Fruit fly (Drosophila melanogaster) whole organism, embryonic: ENCODE data around the gene zld.

Experiments used
- Atf-2 ChIP-seq: fragments of 200-800 bp; sonication (Bioruptor generic); optimal IDR thresholded peaks from 2 replicates; lab custom pipeline; 2016; ENCODE audit warnings: missing biosample characterization, missing genetic modification characterization
- Atf6 ChIP-seq: fragments of 200-800 bp; sonication (Bioruptor generic); IDR thresholded peaks from 2 replicates; pipeline ENCODE4 v1.3.6; 2022; ENCODE audit warnings: missing biosample characterization, missing genetic modification characterization
- BtbVII ChIP-seq: fragments of 200-800 bp; sonication (Bioruptor generic); optimal IDR thresholded peaks from 3 replicates; lab custom pipeline; 2017; ENCODE audit warnings: missing biosample characterization, mild to moderate bottlenecking, missing genetic modification characterization
- CG10147 ChIP-seq: fragments of 200-800 bp; sonication (Bioruptor generic); optimal IDR thresholded peaks from 2 replicates; lab custom pipeline; 2019; ENCODE audit warnings: missing biosample characterization, mild to moderate bottlenecking, missing genetic modification characterization, moderate library complexity
- CG10979 ChIP-seq: fragments of 200-800 bp; sonication (Bioruptor generic); optimal IDR thresholded peaks from 2 replicates; lab custom pipeline; 2018; ENCODE audit warnings: missing biosample characterization, mild to moderate bottlenecking, missing genetic modification characterization, moderate library complexity
- CG11695 ChIP-seq: fragments of 200-800 bp; sonication (Bioruptor generic); IDR thresholded peaks from 3 replicates; pipeline ENCODE4 v1.3.6; 2022; ENCODE audit warnings: missing biosample characterization, missing genetic modification characterization
- CG11723 ChIP-seq: fragments of 200-800 bp; sonication (Bioruptor generic); optimal IDR thresholded peaks from 2 replicates; lab custom pipeline; 2017; ENCODE audit warnings: missing biosample characterization, mild to moderate bottlenecking, missing genetic modification characterization
- CG12155 ChIP-seq: fragments of 200-800 bp; sonication (Bioruptor generic); optimal IDR thresholded peaks from 3 replicates; lab custom pipeline; 2016; ENCODE audit warnings: missing biosample characterization, missing genetic modification characterization
- CG12942 ChIP-seq: fragments of 200-800 bp; sonication (Bioruptor generic); optimal IDR thresholded peaks from 3 replicates; lab custom pipeline; 2016; ENCODE audit warnings: missing biosample characterization, missing genetic modification characterization
- CG13775 ChIP-seq: fragments of 200-800 bp; sonication (Bioruptor generic); optimal IDR thresholded peaks from 3 replicates; lab custom pipeline; 2017; ENCODE audit warnings: missing biosample characterization, mild to moderate bottlenecking, missing genetic modification characterization
- CG13894 ChIP-seq: fragments of 200-800 bp; sonication (Bioruptor generic); optimal IDR thresholded peaks from 3 replicates; lab custom pipeline; 2018; ENCODE audit warnings: missing biosample characterization, mild to moderate bottlenecking, missing genetic modification characterization, moderate library complexity
- CG1647 ChIP-seq: fragments of 200-800 bp; sonication (Bioruptor generic); optimal IDR thresholded peaks from 3 replicates; lab custom pipeline; 2016; ENCODE audit warnings: missing biosample characterization, missing genetic modification characterization
- CG16779 ChIP-seq: fragments of 200-800 bp; sonication (Bioruptor generic); IDR thresholded peaks from 2 replicates; pipeline ENCODE4 v1.3.6; 2022; ENCODE audit warnings: missing biosample characterization, missing genetic modification characterization
- CG17186 ChIP-seq: fragments of 200-800 bp; sonication (Bioruptor generic); optimal IDR thresholded peaks from 3 replicates; lab custom pipeline; 2017; ENCODE audit warnings: missing biosample characterization, missing genetic modification reagents, missing genetic modification characterization
- CG1832 ChIP-seq: fragments of 200-800 bp; sonication (Bioruptor generic); optimal IDR thresholded peaks from 2 replicates; lab custom pipeline; 2017; ENCODE audit warnings: missing biosample characterization, mild to moderate bottlenecking, missing genetic modification characterization, inconsistent platforms
- CG2202 ChIP-seq: fragments of 200-800 bp; sonication (Bioruptor generic); optimal IDR thresholded peaks from 2 replicates; lab custom pipeline; 2018; ENCODE audit warnings: missing biosample characterization, mild to moderate bottlenecking, missing genetic modification characterization
- CG2678 ChIP-seq: fragments of 200-800 bp; sonication (Bioruptor generic); optimal IDR thresholded peaks from 3 replicates; lab custom pipeline; 2019; ENCODE audit warnings: missing biosample characterization, mild to moderate bottlenecking, missing genetic modification characterization, moderate library complexity
- CG2712 ChIP-seq: fragments of 200-800 bp; optimal IDR thresholded peaks from 3 replicates; lab custom pipeline; 2019; ENCODE audit warnings: missing biosample characterization, mild to moderate bottlenecking, missing genetic modification characterization, moderate library complexity
- CG30431 ChIP-seq: fragments of 200-800 bp; sonication (Bioruptor generic); optimal IDR thresholded peaks from 2 replicates; lab custom pipeline; 2017; ENCODE audit warnings: missing biosample characterization, missing genetic modification characterization
- CG32767 ChIP-seq: fragments of 200-800 bp; sonication (Bioruptor generic); IDR thresholded peaks from 2 replicates; pipeline ENCODE4 v1.3.6; 2022; ENCODE audit warnings: missing biosample characterization, missing genetic modification characterization
- CG6175 ChIP-seq: fragments of 200-800 bp; sonication (Bioruptor generic); IDR thresholded peaks from 3 replicates; pipeline ENCODE4 v1.3.6; 2022; ENCODE audit warnings: missing biosample characterization, missing genetic modification characterization
- CG6272 ChIP-seq: fragments of 200-800 bp; sonication (Bioruptor generic); IDR thresholded peaks from 2 replicates; pipeline ENCODE4 v1.3.6; 2022; ENCODE audit warnings: missing biosample characterization, missing genetic modification characterization
- CG6813 ChIP-seq: fragments of 200-800 bp; sonication (Bioruptor generic); optimal IDR thresholded peaks from 2 replicates; lab custom pipeline; 2017; ENCODE audit warnings: missing biosample characterization, missing genetic modification characterization, mild to moderate bottlenecking, moderate library complexity, missing genetic modification reagents
- CG7928 ChIP-seq: fragments of 200-800 bp; sonication (Bioruptor generic); optimal IDR thresholded peaks from 2 replicates; lab custom pipeline; 2017; ENCODE audit warnings: missing biosample characterization, mild to moderate bottlenecking, missing genetic modification characterization
- CG9797 ChIP-seq: fragments of 200-800 bp; sonication (Bioruptor generic); optimal IDR thresholded peaks from 3 replicates; lab custom pipeline; 2018; ENCODE audit warnings: missing biosample characterization, mild to moderate bottlenecking, missing genetic modification characterization
- Chrac-16 ChIP-seq: fragments of 200-800 bp; sonication (Bioruptor generic); optimal IDR thresholded peaks from 3 replicates; lab custom pipeline; 2016; ENCODE audit warnings: missing biosample characterization, missing genetic modification characterization
- Dfd ChIP-seq, 2 experiments: fragments of >200 bp; optimal IDR thresholded peaks; 2 replicates each; lab custom pipeline; 2017; ENCODE audit warnings: missing biosample characterization in 2 of 2, missing genetic modification characterization in 2 of 2
- E2f1 ChIP-seq: fragments of 200-800 bp; sonication (Bioruptor generic); IDR thresholded peaks from 2 replicates; pipeline ENCODE4 v1.3.6; 2022; ENCODE audit warnings: missing biosample characterization, missing genetic modification characterization
- Ets65A ChIP-seq: fragments of 200-800 bp; sonication (Bioruptor generic); peaks from one replicate; lab custom pipeline; 2016; ENCODE audit warnings: missing biosample characterization, missing genetic modification characterization
- Ets97D ChIP-seq: fragments of 200-800 bp; sonication (Bioruptor generic); optimal IDR thresholded peaks from 3 replicates; lab custom pipeline; 2016; ENCODE audit warnings: missing biosample characterization, missing genetic modification characterization
- Med ChIP-seq: fragments of 200-800 bp; sonication (Bioruptor generic); peaks from one replicate; lab custom pipeline; 2016; ENCODE audit warnings: missing biosample characterization, missing genetic modification characterization, mild to moderate bottlenecking, inconsistent platforms, moderate library complexity
- Oli ChIP-seq: fragments of 200-800 bp; sonication (Bioruptor generic); optimal IDR thresholded peaks from 2 replicates; lab custom pipeline; 2018; ENCODE audit warnings: missing biosample characterization, mild to moderate bottlenecking, missing genetic modification characterization, moderate library complexity
- Ssrp ChIP-seq: fragments of 200-800 bp; sonication (Bioruptor generic); optimal IDR thresholded peaks from 2 replicates; lab custom pipeline; 2018; ENCODE audit warnings: missing biosample characterization, mild to moderate bottlenecking, missing genetic modification characterization, moderate library complexity
- Vsx1 ChIP-seq: fragments of 200-800 bp; sonication (Bioruptor generic); optimal IDR thresholded peaks from 2 replicates; lab custom pipeline; 2017; ENCODE audit warnings: missing biosample characterization, mild to moderate bottlenecking, missing genetic modification characterization, missing genetic modification reagents
- Xrp1 ChIP-seq: fragments of 200-800 bp; sonication (Bioruptor generic); IDR thresholded peaks from 2 replicates; pipeline ENCODE4 v1.3.6; 2022; ENCODE audit warnings: missing biosample characterization, missing genetic modification characterization
- az2 ChIP-seq: fragments of 200-800 bp; sonication (Bioruptor generic); optimal IDR thresholded peaks from 3 replicates; lab custom pipeline; 2016; ENCODE audit warnings: missing biosample characterization, missing genetic modification characterization
- cad ChIP-seq: fragments of >200 bp; optimal IDR thresholded peaks from 2 replicates; lab custom pipeline; 2017; ENCODE audit warnings: missing biosample characterization, missing genetic modification characterization
- cato ChIP-seq: fragments of 200-800 bp; sonication (Bioruptor generic); optimal IDR thresholded peaks from 2 replicates; lab custom pipeline; 2016; ENCODE audit warnings: missing biosample characterization, missing genetic modification characterization, borderline replicate concordance
- ci ChIP-seq: fragments of 200-800 bp; sonication (Bioruptor generic); IDR thresholded peaks from 3 replicates; pipeline ENCODE4 v1.3.6; 2022; ENCODE audit warnings: missing biosample characterization, missing genetic modification characterization
- dm ChIP-seq: fragments of 200-800 bp; sonication (Bioruptor generic); optimal IDR thresholded peaks from 3 replicates; lab custom pipeline; 2016; ENCODE audit warnings: missing biosample characterization, missing genetic modification characterization
- dmrt99B ChIP-seq: fragments of 200-800 bp; sonication (Bioruptor generic); optimal IDR thresholded peaks from 2 replicates; lab custom pipeline; 2018; ENCODE audit warnings: missing biosample characterization, mild to moderate bottlenecking, missing genetic modification characterization, moderate library complexity
- en ChIP-seq: fragments of 200-800 bp; sonication (Bioruptor generic); optimal IDR thresholded peaks from 2 replicates; lab custom pipeline; 2016; ENCODE audit warnings: missing biosample characterization, missing genetic modification characterization
- esg ChIP-seq: fragments of 200-800 bp; sonication (Bioruptor generic); conservative IDR thresholded peaks from 2 replicates; pipeline ENCODE4 v1.3.6; 2022; ENCODE audit warnings: missing biosample characterization, missing genetic modification characterization
- grau ChIP-seq: fragments of 200-800 bp; optimal IDR thresholded peaks from 3 replicates; lab custom pipeline; 2019; ENCODE audit warnings: missing biosample characterization, mild to moderate bottlenecking, missing genetic modification characterization, moderate library complexity
- gsb ChIP-seq: fragments of 200-800 bp; sonication (Bioruptor generic); IDR thresholded peaks from 2 replicates; pipeline ENCODE4 v1.3.6; 2022; ENCODE audit warnings: missing biosample characterization, missing genetic modification characterization
- insv ChIP-seq, 2 experiments: fragments of 200-800 bp; sonication (Bioruptor generic); optimal IDR thresholded peaks; 3 replicates each; lab custom pipeline; 2016 to 2018; ENCODE audit warnings: missing biosample characterization in 2 of 2, missing genetic modification characterization in 2 of 2
- klu ChIP-seq: fragments of 200-800 bp; sonication (Bioruptor generic); IDR thresholded peaks from 2 replicates; pipeline ENCODE4 v1.3.6; 2022; ENCODE audit warnings: missing biosample characterization, missing genetic modification characterization
- otp ChIP-seq: fragments of 200-800 bp; sonication (Bioruptor generic); IDR thresholded peaks from 3 replicates; pipeline ENCODE4, ENCODE4 v1.3.6; 2022; ENCODE audit warnings: missing biosample characterization, missing genetic modification characterization
- pfk ChIP-seq: fragments of 200-800 bp; sonication (Bioruptor generic); optimal IDR thresholded peaks from 2 replicates; lab custom pipeline; 2018; ENCODE audit warnings: missing biosample characterization, mild to moderate bottlenecking, missing genetic modification characterization, moderate library complexity
- prd ChIP-seq, 3 experiments: fragments of >200 bp in 2 of 3; fragments of 200-800 bp in 1 of 3; sonication (Bioruptor generic) in 1 of 3; optimal IDR thresholded peaks in 2 of 3; IDR thresholded peaks in 1 of 3; 2 replicates in 2 of 3; 3 replicates in 1 of 3; pipeline versions ENCODE4 v1.3.6 to Lab custom; 2017 to 2022; ENCODE audit warnings: missing biosample characterization in 1 of 3, missing genetic modification characterization in 1 of 3
- pum ChIP-seq: fragments of 200-800 bp; sonication (Bioruptor generic); optimal IDR thresholded peaks from 2 replicates; lab custom pipeline; 2016; ENCODE audit warnings: missing biosample characterization, missing genetic modification characterization
- run ChIP-seq: fragments of 200-800 bp; sonication (Bioruptor generic); optimal IDR thresholded peaks from 3 replicates; lab custom pipeline; 2018; ENCODE audit warnings: missing biosample characterization, mild to moderate bottlenecking, missing genetic modification characterization

The zld gene

DNA sequence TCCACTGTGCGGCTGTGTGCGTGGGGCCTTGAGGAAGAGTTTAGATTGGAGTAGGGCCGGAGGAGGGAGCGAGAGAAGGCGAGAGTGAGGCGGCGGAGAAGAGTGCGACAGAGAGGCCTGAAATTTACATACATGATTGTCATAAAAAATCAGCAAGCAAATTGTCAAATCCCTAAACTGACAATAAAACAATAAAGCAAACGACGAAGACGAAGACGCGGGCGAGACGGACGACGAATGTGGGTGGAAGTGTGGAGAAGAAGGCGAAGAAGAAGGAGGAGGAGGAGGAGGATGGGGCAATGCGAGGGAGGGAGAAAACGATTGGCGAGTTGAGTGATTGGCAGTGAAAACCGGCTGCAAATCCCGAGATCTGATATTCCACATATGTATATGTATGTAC is 2.1 kb upstream of the zld start (continued):
- TF ChIP-seq CG9797 (GFP tag; lab: Kevin White, UChicago) (no peak), CG13775 (GFP tag; lab: Kevin White, UChicago) (no peak), dm (GFP tag; lab: Kevin White, UChicago) (no peak), CG1647 (GFP tag; lab: Kevin White, UChicago) (no peak), CG2202 (tag; lab: Kevin White, UChicago) (no peak), Ets97D (GFP tag; lab: Kevin White, UChicago) (no peak), CG13894 (no peak), Atf6 (no peak), cad (peak; percentile 71), dmrt99B (no peak), Ets65A (GFP tag; lab: Kevin White, UChicago) (peak; percentile 11), cato (GFP tag; lab: Kevin White, UChicago) (no peak), CG32767 (no peak), Xrp1 (GFP tag; lab: Robert Waterston, UW) (no peak), CG2678 (tag; lab: Kevin White, UChicago) (no peak), Atf-2 (GFP tag; lab: Kevin White, UChicago) (no peak), insv (GFP tag; optimal IDR thresholded peaks at IDR 0.05; lab: Kevin White, UChicago) (no peak), klu (GFP tag; lab: Robert Waterston, UW) (no peak), CG1832 (GFP tag; lab: Kevin White, UChicago) (peak; percentile 51), CG7928 (GFP tag; lab: Kevin White, UChicago) (no peak)

DNA sequence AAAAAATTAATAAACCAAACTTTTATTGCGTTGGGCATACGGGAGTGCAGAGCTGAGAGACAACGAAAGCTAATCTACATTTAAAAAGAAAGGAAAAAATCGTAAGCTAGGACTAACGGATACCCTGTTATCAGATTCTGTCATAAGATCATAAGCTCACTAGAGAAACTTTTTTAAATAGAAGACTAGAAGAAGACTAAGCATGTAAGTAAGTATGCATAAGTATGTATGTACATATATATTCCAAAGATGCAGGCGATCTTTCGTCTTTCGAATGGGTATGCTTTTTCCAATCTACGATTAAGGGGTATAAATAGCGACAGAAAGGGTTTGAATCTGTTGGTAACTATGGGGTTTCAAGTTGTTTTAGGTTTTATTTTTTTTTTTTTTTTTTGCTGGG is 1.5 kb upstream of the zld start:
- no peak for TF ChIP-seq prd (optimal IDR thresholded peaks at IDR 0.05; lab: Kevin White, UChicago)
- TF ChIP-seq prd (GFP tag; IDR thresholded peaks at IDR 0.05; lab: Robert Waterston, UW): peak; percentile 56; the same call in 2 of the 3 replicates
- no peak for TF ChIP-seq E2f1 (GFP tag; lab: Robert Waterston, UW)
- TF ChIP-seq pfk (GFP tag; lab: Kevin White, UChicago): no peak
- TF ChIP-seq CG11695 (GFP tag; lab: Robert Waterston, UW): no peak
- peak; percentile 73 for TF ChIP-seq Med (GFP tag; lab: Kevin White, UChicago)
- TF ChIP-seq en (GFP tag; lab: Kevin White, UChicago): no peak
- peak; percentile 63 for TF ChIP-seq CG2712 (tag; lab: Kevin White, UChicago)
- peak; percentile 22 for TF ChIP-seq Ssrp (tag; lab: Kevin White, UChicago)
- peak; percentile 27 for TF ChIP-seq Oli (tag; lab: Kevin White, UChicago)
- no peak for TF ChIP-seq CG6813 (GFP tag; lab: Kevin White, UChicago)
- TF ChIP-seq run: no peak
- TF ChIP-seq grau (tag; lab: Kevin White, UChicago): peak; percentile 22
- no peak for TF ChIP-seq CG17186
- TF ChIP-seq CG16779 (GFP tag; lab: Robert Waterston, UW): no peak
- peak; percentile 55; the same call in 2 of the 3 replicates for TF ChIP-seq ci (GFP tag; lab: Robert Waterston, UW)
- no peak for TF ChIP-seq CG6272 (GFP tag; lab: Robert Waterston, UW)
- TF ChIP-seq CG11723 (GFP tag; lab: Kevin White, UChicago): no peak
- peak; percentile 21 for TF ChIP-seq pum (GFP tag; lab: Kevin White, UChicago)
- TF ChIP-seq CG30431 (GFP tag; lab: Kevin White, UChicago): no peak
- no peak for TF ChIP-seq CG10147 (GFP tag; lab: Kevin White, UChicago)
- TF ChIP-seq CG10979 (tag; lab: Kevin White, UChicago): peak; percentile 45
- TF ChIP-seq Chrac-16 (GFP tag; lab: Kevin White, UChicago): peak; percentile 23
- TF ChIP-seq az2 (GFP tag; lab: Kevin White, UChicago): peak; percentile 21
- TF ChIP-seq Dfd (GFP tag; optimal IDR thresholded peaks at IDR 0.05; lab: Kevin White, UChicago): no peak
- peak; percentile 25; the same call in 1 of the 2 replicates for TF ChIP-seq esg (GFP tag; lab: Robert Waterston, UW)
- TF ChIP-seq otp (GFP tag; lab: Robert Waterston, UW): no peak
- TF ChIP-seq BtbVII (GFP tag; lab: Kevin White, UChicago): no peak
- no peak for TF ChIP-seq Vsx1 (GFP tag; lab: Kevin White, UChicago)
- no peak for TF ChIP-seq gsb
- no peak for TF ChIP-seq CG6175 (GFP tag; lab: Robert Waterston, UW)
- no peak for TF ChIP-seq CG12155 (GFP tag; lab: Kevin White, UChicago)
- no peak for TF ChIP-seq CG12942
